Worm (Caenorhabditis elegans) whole organism, L2 larva: ENCODE data around the gene Y68A4A.13.

ENCODE experiments used
- ZK546.5 ChIP-seq: sonication (generic microtip); optimal IDR thresholded peaks from 2 replicates; lab custom pipeline; 2017; ENCODE audit warnings: missing biosample characterization, missing genetic modification characterization
- elt-1 ChIP-seq: fragments of 150-350 bp; optimal IDR thresholded peaks from 2 replicates; lab custom pipeline; 2014; ENCODE audit warnings: missing biosample characterization, missing genetic modification characterization
- lin-13 ChIP-seq: fragments of 150-350 bp; optimal IDR thresholded peaks from 2 replicates; lab custom pipeline; 2014; ENCODE audit warnings: missing biosample characterization, missing genetic modification reagents, missing genetic modification characterization
- lin-39 ChIP-seq: fragments of 150-350 bp; optimal IDR thresholded peaks from 2 replicates; lab custom pipeline; 2014; ENCODE audit warnings: missing biosample characterization, missing genetic modification reagents, missing genetic modification characterization
- lsy-2 ChIP-seq, 2 experiments: fragments of 150-350 bp in 1 of 2; sonication (generic microtip) in 1 of 2; optimal IDR thresholded peaks; 2 replicates each; lab custom pipeline; 2014 to 2017; ENCODE audit warnings: missing biosample characterization in 2 of 2, missing genetic modification characterization in 2 of 2
- nhr-10 ChIP-seq: sonication (generic microtip); optimal IDR thresholded peaks from 2 replicates; lab custom pipeline; 2017; ENCODE audit warnings: missing biosample characterization, missing genetic modification characterization
- nhr-11 ChIP-seq: fragments of 150-350 bp; optimal IDR thresholded peaks from 2 replicates; lab custom pipeline; 2014; ENCODE audit warnings: missing biosample characterization, missing genetic modification characterization
- nhr-129 ChIP-seq: fragments of 150-350 bp; optimal IDR thresholded peaks from 2 replicates; lab custom pipeline; 2014; ENCODE audit warnings: missing biosample characterization, missing genetic modification characterization
- nhr-21 ChIP-seq: fragments of 150-350 bp; optimal IDR thresholded peaks from 2 replicates; lab custom pipeline; 2014; ENCODE audit warnings: missing biosample characterization, missing genetic modification characterization
- sem-4 ChIP-seq: fragments of 150-350 bp; optimal IDR thresholded peaks from 2 replicates; lab custom pipeline; 2014; ENCODE audit warnings: missing biosample characterization, missing genetic modification reagents, missing genetic modification characterization
- snpc-4 ChIP-seq: fragments of 150-350 bp; optimal IDR thresholded peaks from 2 replicates; lab custom pipeline; 2014; ENCODE audit warnings: missing biosample characterization, missing genetic modification characterization
- unc-55 ChIP-seq: fragments of 150-350 bp; sonication (generic microtip); optimal IDR thresholded peaks from 3 replicates; lab custom pipeline; 2014; ENCODE audit warnings: missing biosample characterization, missing genetic modification reagents, missing genetic modification characterization
- ztf-11 ChIP-seq: sonication (generic microtip); optimal IDR thresholded peaks from 2 replicates; lab custom pipeline; 2017; ENCODE audit warnings: missing biosample characterization, missing genetic modification characterization
- ztf-4 ChIP-seq: fragments of 150-350 bp; optimal IDR thresholded peaks from 2 replicates; lab custom pipeline; 2014; ENCODE audit warnings: missing biosample characterization, missing genetic modification characterization

Gene Y68A4A.13

ce11 chrV:17165409-17165808, 42.5 kb downstream of the Y68A4A.13 start, which contains the start of gene srh-102:
TSS of gene srh-102 (minus strand) at chrV:17165509.
- TF ChIP-seq ZK546.5 (tag; lab: Kevin White, UChicago), result no peak
- TF ChIP-seq unc-55 (GFP tag; lab: Kevin White, UChicago), result no peak
- no peak for TF ChIP-seq snpc-4 (tag; lab: Kevin White, UChicago)
- TF ChIP-seq lin-13, result no peak
- no peak for TF ChIP-seq nhr-10 (tag; lab: Kevin White, UChicago)
- no peak for TF ChIP-seq lin-39 (tag; lab: Kevin White, UChicago)
- TF ChIP-seq nhr-21, result no peak
- no peak for TF ChIP-seq lsy-2 (tag; optimal IDR thresholded peaks at IDR 0.05; lab: Kevin White, UChicago)

- no peak for TF ChIP-seq elt-1 (tag; lab: Kevin White, UChicago)
- no peak for TF ChIP-seq ztf-4 (tag; lab: Kevin White, UChicago)
- no peak for TF ChIP-seq nhr-129 (tag; lab: Kevin White, UChicago)
- no peak for TF ChIP-seq nhr-11
- no peak for TF ChIP-seq lin-39 (tag; lab: Kevin White, UChicago)
- TF ChIP-seq ZK546.5 (tag; lab: Kevin White, UChicago), result no peak
- TF ChIP-seq sem-4 (tag; lab: Kevin White, UChicago), result no peak
- TF ChIP-seq ztf-11 (tag; lab: Kevin White, UChicago), result no peak
Observed at ce11 chrV:17159430-17159924, 48.5 kb downstream of the Y68A4A.13 start, which contains the start of gene F40D4.12. TSS of gene F40D4.12 (plus strand) at chrV:17159874.
